Fruit fly (Drosophila melanogaster): ENCODE data around the gene mrva.

dm6 chr3L:7334990-7335389, 6.3 kb upstream of the mrva start, which contains the start of the genes wrm1 and wrm2:
- TF ChIP-seq psq (optimal IDR thresholded peaks at IDR 0.05): no peak
- no peak for TF ChIP-seq Dll (optimal IDR thresholded peaks at IDR 0.05)
- no peak for TF ChIP-seq EcR (GFP tag; optimal IDR thresholded peaks at IDR 0.05)
